Fruit fly (Drosophila melanogaster): ENCODE results near the gene epsilonCOP.

DNA sequence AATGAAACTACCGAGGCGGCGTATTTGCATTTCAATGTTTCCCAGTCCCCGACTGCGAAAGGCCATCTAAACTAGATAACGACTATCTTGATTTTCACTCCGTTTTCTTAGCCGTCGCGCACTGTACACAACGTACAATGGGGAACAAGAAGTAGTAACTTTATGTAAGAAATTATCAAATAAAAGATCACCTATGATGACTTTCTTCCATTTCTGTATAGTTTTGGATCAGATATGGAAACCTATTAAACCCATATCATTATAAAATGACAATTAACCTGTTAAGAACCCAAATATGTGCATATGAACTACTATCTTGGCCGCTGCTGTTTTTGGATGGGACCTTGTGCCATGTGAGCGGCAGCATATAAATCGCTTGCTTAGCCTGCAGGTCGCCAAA, 24.6 kb upstream of the epsilonCOP start:
- TF ChIP-seq Spps (tag; optimal IDR thresholded peaks at IDR 0.05) (no peak), abd-A (tag; optimal IDR thresholded peaks at IDR 0.05) (no peak), tin (GFP tag; optimal IDR thresholded peaks at IDR 0.05) (no peak), CG13775 (GFP tag; optimal IDR thresholded peaks at IDR 0.05) (no peak), vfl (GFP tag; optimal IDR thresholded peaks at IDR 0.05) (no peak), Hr78 (GFP tag; optimal IDR thresholded peaks at IDR 0.05) (no peak)

Data from whole organism, embryonic.